Fruit fly (Drosophila melanogaster): ENCODE measurements around the gene CG7083.

DNA sequence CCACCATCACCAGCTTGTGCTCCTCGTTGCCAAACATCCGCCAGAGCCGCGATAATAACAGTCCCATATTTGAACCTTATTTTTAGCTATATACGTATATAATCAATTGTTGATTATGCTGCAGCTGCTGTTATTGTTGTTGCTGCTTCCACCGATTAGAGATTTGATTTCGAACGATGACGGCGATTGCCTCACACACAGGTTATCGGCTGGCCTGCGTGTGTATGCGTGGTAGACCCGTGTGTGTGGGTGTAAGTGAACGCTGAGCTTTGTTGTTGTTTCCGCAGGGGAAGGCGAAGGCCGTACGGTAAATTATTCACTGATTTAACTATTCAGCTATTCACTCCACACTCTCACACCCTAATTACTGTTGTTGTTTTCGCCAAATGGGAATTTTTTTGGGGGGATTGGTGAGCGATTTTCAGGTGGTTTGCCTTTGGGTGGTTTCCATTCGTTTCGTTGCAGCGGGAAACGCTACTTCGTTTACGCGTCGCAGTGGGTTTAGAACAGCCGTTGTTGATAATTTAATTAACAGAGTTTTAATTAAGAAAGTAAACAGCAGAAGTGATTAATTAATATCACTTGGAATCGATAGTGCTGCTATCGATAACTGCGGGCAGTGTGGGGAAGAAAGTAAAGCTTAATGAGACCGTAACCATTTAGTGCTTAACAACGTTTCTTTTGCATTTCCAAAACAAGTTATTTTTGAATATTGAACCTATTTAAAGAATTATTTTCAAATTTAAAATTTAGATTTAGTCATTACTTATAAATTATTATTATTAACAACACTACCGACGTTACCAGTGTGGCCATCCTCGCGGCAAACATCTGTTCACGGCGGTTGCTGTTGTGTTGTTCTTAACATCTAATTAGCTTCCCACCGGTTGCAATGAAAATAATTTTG lies 41.1 kb upstream of the CG7083 start, which contains the start of the genes Arl5 and CG13671:
- TF ChIP-seq CG12605 (GFP tag; IDR thresholded peaks at IDR 0.05) = peak; percentile 54
- TF ChIP-seq Snoo (tag; optimal IDR thresholded peaks at IDR 0.05) = peak; percentile 53
- peak; percentile 5 for TF ChIP-seq EcR (GFP tag; optimal IDR thresholded peaks at IDR 0.05)
- no peak for TF ChIP-seq CG34367 (tag; optimal IDR thresholded peaks at IDR 0.05)
- TF ChIP-seq gl (tag; optimal IDR thresholded peaks at IDR 0.05) = no peak
- TF ChIP-seq D1 (tag; optimal IDR thresholded peaks at IDR 0.05) = no peak
- no peak for TF ChIP-seq CG14655 (GFP tag; optimal IDR thresholded peaks at IDR 0.05)
- TF ChIP-seq rn (GFP tag; IDR thresholded peaks at IDR 0.05) = 0 out of 2 replicates have a peak, but pooled peaks have one; percentile 7
- TF ChIP-seq CG13204 (GFP tag; optimal IDR thresholded peaks at IDR 0.05) = no peak
- TF ChIP-seq CG8159 (tag; optimal IDR thresholded peaks at IDR 0.05) = peak; percentile 54
- TF ChIP-seq CG4496 (GFP tag; IDR thresholded peaks at IDR 0.05) = peak; percentile 72; the same call in 1 of the 3 replicates
- TF ChIP-seq CG32121 (GFP tag; IDR thresholded peaks at IDR 0.05) = peak; percentile 58; the same call in 1 of the 2 replicates
- peak; percentile 68 for TF ChIP-seq CG17806 (tag; optimal IDR thresholded peaks at IDR 0.05)

Data from whole organism, pupa.